In the genomic region with DNA sequence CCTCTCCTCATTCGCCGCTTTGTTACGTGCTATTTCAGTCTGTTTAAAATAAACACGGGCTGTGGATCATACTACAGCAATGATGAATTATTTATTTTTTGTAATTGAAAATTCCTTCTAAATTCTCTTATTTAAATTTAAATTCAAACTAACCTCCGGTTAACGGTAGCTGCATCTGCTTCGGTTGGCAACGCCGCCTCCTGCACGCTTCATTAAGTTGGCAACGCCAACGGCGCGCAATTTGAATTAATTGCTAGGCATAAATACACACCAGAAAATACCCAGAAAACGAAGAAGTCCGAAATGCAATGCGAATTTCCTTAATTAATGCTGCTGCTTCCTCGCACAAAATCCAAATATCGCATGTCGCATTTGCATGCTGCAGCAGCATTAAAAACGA, we compare ENCODE assay signal across 3 fruit fly cellular contexts.
TF ChIP-seq lines count a peak whose summit lies in the region.

No protein-coding gene starts in this region.

- peak; percentile 59 for TF ChIP-seq CTCF in whole organism, embryonic (GFP tag; optimal IDR thresholded peaks at IDR 0.05; lab: Kevin White, UChicago)

TF ChIP-seq in whole organism, adult, 20 proteins besides CTCF, POLR2A, EP300 and RAD21:
- no peak for TF ChIP-seq toe (GFP tag; optimal IDR thresholded peaks at IDR 0.05; lab: Kevin White, UChicago)
- peak; percentile 28 for TF ChIP-seq bab1 (GFP tag; optimal IDR thresholded peaks at IDR 0.05; lab: Kevin White, UChicago)
- TF ChIP-seq Crg-1 (GFP tag; optimal IDR thresholded peaks at IDR 0.05; lab: Kevin White, UChicago), result no peak
- no peak for TF ChIP-seq Hr96 (GFP tag; optimal IDR thresholded peaks at IDR 0.05; lab: Kevin White, UChicago)
TF ChIP-seq in whole organism, adult: peak in this region for 1.

TF ChIP-seq in whole organism, embryonic, 481 proteins besides CTCF, POLR2A, EP300 and RAD21:
- peak; percentile 45 for TF ChIP-seq pzg (GFP tag; optimal IDR thresholded peaks at IDR 0.05; lab: Kevin White, UChicago)
- peak; percentile 34; the same call in 1 of the 2 replicates for TF ChIP-seq Dref (GFP tag; IDR thresholded peaks at IDR 0.05; lab: Robert Waterston, UW)
- TF ChIP-seq crc (GFP tag; optimal IDR thresholded peaks at IDR 0.05; lab: Kevin White, UChicago), result no peak
- TF ChIP-seq chn (GFP tag; optimal IDR thresholded peaks at IDR 0.05; lab: Kevin White, UChicago), result no peak
- peak; percentile 47 for TF ChIP-seq CG15514 (GFP tag; optimal IDR thresholded peaks at IDR 0.05; lab: Kevin White, UChicago)
- TF ChIP-seq CG2199 (GFP tag; IDR thresholded peaks at IDR 0.05; lab: Robert Waterston, UW), result no peak
- no peak for TF ChIP-seq CG7556 (GFP tag; optimal IDR thresholded peaks at IDR 0.05; lab: Kevin White, UChicago)
- TF ChIP-seq H15 (GFP tag; IDR thresholded peaks at IDR 0.05; lab: Robert Waterston, UW), result no peak
- TF ChIP-seq Ets97D (GFP tag; optimal IDR thresholded peaks at IDR 0.05; lab: Kevin White, UChicago), result peak; percentile 3
- TF ChIP-seq E2f2 (GFP tag; IDR thresholded peaks at IDR 0.05; lab: Robert Waterston, UW), result peak; percentile 84
- TF ChIP-seq CG32532 (GFP tag; IDR thresholded peaks at IDR 0.05; lab: Robert Waterston, UW), result no peak
- TF ChIP-seq Atf-2 (GFP tag; optimal IDR thresholded peaks at IDR 0.05; lab: Kevin White, UChicago), result no peak
- no peak for TF ChIP-seq Blimp-1 (GFP tag; optimal IDR thresholded peaks at IDR 0.05; lab: Kevin White, UChicago)
- TF ChIP-seq sr (GFP tag; IDR thresholded peaks at IDR 0.05; lab: Robert Waterston, UW), result no peak
- TF ChIP-seq Dp (GFP tag; optimal IDR thresholded peaks at IDR 0.05; lab: Kevin White, UChicago), result peak; percentile 78
- no peak for TF ChIP-seq dpn (GFP tag; optimal IDR thresholded peaks at IDR 0.05; lab: Kevin White, UChicago)
- no peak for TF ChIP-seq CG1233 (GFP tag; optimal IDR thresholded peaks at IDR 0.05; lab: Kevin White, UChicago)
- 0 out of 2 replicates have a peak, but pooled peaks have one; percentile 8 for TF ChIP-seq CG3847 (GFP tag; IDR thresholded peaks at IDR 0.05; lab: Robert Waterston, UW)
- TF ChIP-seq CG10321 (GFP tag; IDR thresholded peaks at IDR 0.05; lab: Robert Waterston, UW), result no peak
- TF ChIP-seq Xbp1 (GFP tag; optimal IDR thresholded peaks at IDR 0.05; lab: Kevin White, UChicago), result no peak
- no peak for TF ChIP-seq pum (GFP tag; optimal IDR thresholded peaks at IDR 0.05; lab: Kevin White, UChicago)
- TF ChIP-seq Myb (GFP tag; optimal IDR thresholded peaks at IDR 0.05; lab: Kevin White, UChicago), result peak; percentile 91
- TF ChIP-seq kah (GFP tag; optimal IDR thresholded peaks at IDR 0.05; lab: Kevin White, UChicago), result no peak
- TF ChIP-seq CG4854 (GFP tag; optimal IDR thresholded peaks at IDR 0.05; lab: Kevin White, UChicago), result peak; percentile 50
- no peak for TF ChIP-seq dmrt99B (tag; optimal IDR thresholded peaks at IDR 0.05; lab: Kevin White, UChicago)
- peak; percentile 7 for TF ChIP-seq CG1603 (tag; optimal IDR thresholded peaks at IDR 0.05; lab: Kevin White, UChicago)
- no peak for TF ChIP-seq vfl (GFP tag; optimal IDR thresholded peaks at IDR 0.05; lab: Kevin White, UChicago)
- no peak for TF ChIP-seq Rfx (GFP tag; IDR thresholded peaks at IDR 0.05; lab: Robert Waterston, UW)
- peak; percentile 35 for TF ChIP-seq bigmax (GFP tag; optimal IDR thresholded peaks at IDR 0.05; lab: Kevin White, UChicago)
- TF ChIP-seq Sox100B (GFP tag; optimal IDR thresholded peaks at IDR 0.05; lab: Kevin White, UChicago), result no peak

TF ChIP-seq in whole organism, wandering third instar larva, 38 proteins besides CTCF, POLR2A, EP300 and RAD21:
- TF ChIP-seq Jra (GFP tag; optimal IDR thresholded peaks at IDR 0.05; lab: Kevin White, UChicago) (no peak), Myc (optimal IDR thresholded peaks at IDR 0.05; lab: Kevin White, UChicago) (peak; percentile 10), psq (GFP tag; optimal IDR thresholded peaks at IDR 0.05; lab: Kevin White, UChicago) (no peak), CG9705 (GFP tag; optimal IDR thresholded peaks at IDR 0.05; lab: Kevin White, UChicago) (no peak), Dfd (GFP tag; optimal IDR thresholded peaks at IDR 0.05; lab: Kevin White, UChicago) (no peak)
